Fruit fly (Drosophila melanogaster) whole organism, embryonic: Measurements from ENCODE around the gene Cyp4ac3.

Source experiments
- Atf6 ChIP-seq: fragments of 200-800 bp; sonication (Bioruptor generic); IDR thresholded peaks from 2 replicates; pipeline ENCODE4 v1.3.6; 2022; ENCODE audit warnings: missing biosample characterization, missing genetic modification characterization
- Blimp-1 ChIP-seq: fragments of 200-800 bp; sonication (Bioruptor generic); optimal IDR thresholded peaks from 3 replicates; lab custom pipeline; 2018; ENCODE audit warnings: missing biosample characterization, missing genetic modification characterization, mild to moderate bottlenecking, moderate library complexity, missing genetic modification reagents
- CG10274 ChIP-seq: fragments of 200-800 bp; sonication (Bioruptor generic); optimal IDR thresholded peaks from 3 replicates; lab custom pipeline; 2017; ENCODE audit warnings: missing biosample characterization, mild to moderate bottlenecking, missing genetic modification characterization
- CG10462 ChIP-seq: fragments of 200-800 bp; sonication (Bioruptor generic); optimal IDR thresholded peaks from 2 replicates; lab custom pipeline; 2016; ENCODE audit warnings: missing biosample characterization, missing genetic modification characterization
- CG14710 ChIP-seq: fragments of 200-800 bp; sonication (Bioruptor generic); optimal IDR thresholded peaks from 3 replicates; lab custom pipeline; 2019; ENCODE audit warnings: missing biosample characterization, mild to moderate bottlenecking, missing genetic modification characterization, moderate library complexity
- CG15479 ChIP-seq: fragments of 200-800 bp; sonication (Bioruptor generic); optimal IDR thresholded peaks from 3 replicates; lab custom pipeline; 2019; ENCODE audit warnings: missing biosample characterization, mild to moderate bottlenecking, missing genetic modification characterization, moderate library complexity
- CG15601 ChIP-seq: fragments of 200-800 bp; sonication (Bioruptor generic); optimal IDR thresholded peaks from 3 replicates; lab custom pipeline; 2019; ENCODE audit warnings: missing biosample characterization, mild to moderate bottlenecking, missing genetic modification characterization, moderate library complexity
- CG1603 ChIP-seq: fragments of 200-800 bp; sonication (Bioruptor generic); optimal IDR thresholded peaks from 2 replicates; lab custom pipeline; 2019; ENCODE audit warnings: missing biosample characterization, mild to moderate bottlenecking, missing genetic modification characterization, moderate library complexity
- CG16813 ChIP-seq: fragments of 200-800 bp; sonication (Bioruptor generic); IDR thresholded peaks from 3 replicates; pipeline ENCODE4 v1.3.6; 2022; ENCODE audit warnings: missing biosample characterization, missing genetic modification characterization; ENCODE audit not compliant: partially characterized antibody
- CG17912 ChIP-seq: fragments of 200-800 bp; sonication (Bioruptor generic); optimal IDR thresholded peaks from 2 replicates; lab custom pipeline; 2018; ENCODE audit warnings: missing biosample characterization, mild to moderate bottlenecking, missing genetic modification characterization
- CG18011 ChIP-seq: fragments of 200-800 bp; sonication (Bioruptor generic); optimal IDR thresholded peaks from 2 replicates; lab custom pipeline; 2017; ENCODE audit warnings: missing biosample characterization, missing genetic modification characterization, mild to moderate bottlenecking, moderate library complexity, missing genotype
- CG2889 ChIP-seq: fragments of 200-800 bp; sonication (Bioruptor generic); IDR thresholded peaks from 3 replicates; pipeline ENCODE4 v1.3.6; 2022; ENCODE audit warnings: missing biosample characterization, missing genetic modification characterization
- CG3065 ChIP-seq: fragments of 200-800 bp; sonication (Bioruptor generic); optimal IDR thresholded peaks from 2 replicates; lab custom pipeline; 2016; ENCODE audit warnings: missing biosample characterization, missing genetic modification characterization
- CG3407 ChIP-seq: fragments of 200-800 bp; sonication (Bioruptor generic); optimal IDR thresholded peaks from 2 replicates; lab custom pipeline; 2018; ENCODE audit warnings: missing biosample characterization, mild to moderate bottlenecking, missing genetic modification characterization
- CG34422 ChIP-seq: fragments of 200-800 bp; sonication (Bioruptor generic); IDR thresholded peaks from 3 replicates; pipeline ENCODE4 v1.3.6; 2022; ENCODE audit warnings: missing biosample characterization, missing genetic modification characterization
- CG4617 ChIP-seq: fragments of 200-800 bp; sonication (Bioruptor generic); optimal IDR thresholded peaks from 3 replicates; lab custom pipeline; 2016; ENCODE audit warnings: missing biosample characterization, missing genetic modification characterization, borderline replicate concordance
- CG6791 ChIP-seq: fragments of 200-800 bp; sonication (Bioruptor generic); IDR thresholded peaks from 3 replicates; pipeline ENCODE4 v1.3.6; 2022; ENCODE audit warnings: missing biosample characterization, missing genetic modification characterization; ENCODE audit not compliant: partially characterized antibody
- CG6813 ChIP-seq: fragments of 200-800 bp; sonication (Bioruptor generic); optimal IDR thresholded peaks from 2 replicates; lab custom pipeline; 2017; ENCODE audit warnings: missing biosample characterization, missing genetic modification characterization, mild to moderate bottlenecking, moderate library complexity, missing genetic modification reagents
- CG7786 ChIP-seq: fragments of 200-800 bp; sonication (Bioruptor generic); optimal IDR thresholded peaks from 2 replicates; lab custom pipeline; 2016; ENCODE audit warnings: missing biosample characterization, missing genetic modification characterization
- CG9215 ChIP-seq: fragments of 200-800 bp; sonication (Bioruptor generic); IDR thresholded peaks from 2 replicates; pipeline ENCODE4 v1.3.6; 2022; ENCODE audit warnings: missing biosample characterization, missing genetic modification characterization
- CG9932 ChIP-seq: fragments of 200-800 bp; sonication (Bioruptor generic); IDR thresholded peaks from 2 replicates; pipeline ENCODE4 v1.3.6; 2022; ENCODE audit warnings: missing biosample characterization, missing genetic modification characterization
- Deaf1 ChIP-seq: fragments of 200-800 bp; optimal IDR thresholded peaks from 3 replicates; lab custom pipeline; 2019; ENCODE audit warnings: missing biosample characterization, mild to moderate bottlenecking, missing genetic modification characterization, moderate library complexity
- Dll ChIP-seq: fragments of 200-800 bp; sonication (Bioruptor generic); IDR thresholded peaks from 4 replicates; pipeline ENCODE4 v1.3.6; 2022; ENCODE audit warnings: missing biosample characterization, missing genetic modification characterization; ENCODE audit not compliant: partially characterized antibody
- Ets65A ChIP-seq: fragments of 200-800 bp; sonication (Bioruptor generic); peaks from one replicate; lab custom pipeline; 2016; ENCODE audit warnings: missing biosample characterization, missing genetic modification characterization
- Ets97D ChIP-seq: fragments of 200-800 bp; sonication (Bioruptor generic); optimal IDR thresholded peaks from 3 replicates; lab custom pipeline; 2016; ENCODE audit warnings: missing biosample characterization, missing genetic modification characterization
- MTF-1 ChIP-seq: fragments of 200-800 bp; sonication (Bioruptor generic); optimal IDR thresholded peaks from 2 replicates; lab custom pipeline; 2018; ENCODE audit warnings: missing biosample characterization, mild to moderate bottlenecking, missing genetic modification characterization, borderline replicate concordance
- Mad ChIP-seq: fragments of 200-800 bp; sonication (Bioruptor generic); optimal IDR thresholded peaks from 2 replicates; lab custom pipeline; 2016; ENCODE audit warnings: missing biosample characterization, missing genetic modification characterization
- Neu2 ChIP-seq: fragments of 200-800 bp; sonication (Bioruptor generic); optimal IDR thresholded peaks from 3 replicates; lab custom pipeline; 2016; ENCODE audit warnings: missing biosample characterization, missing genetic modification characterization, borderline replicate concordance
- Ptx1 ChIP-seq: fragments of 200-800 bp; sonication (Bioruptor generic); IDR thresholded peaks from 2 replicates; pipeline ENCODE4 v1.3.6; 2022; ENCODE audit warnings: missing biosample characterization, missing genetic modification characterization
- Sin3A ChIP-seq: fragments of >200 bp; optimal IDR thresholded peaks from 2 replicates; lab custom pipeline; 2018
- Taf1 ChIP-seq: fragments of 200-800 bp; sonication (Bioruptor generic); IDR thresholded peaks from 2 replicates; pipeline ENCODE4 v1.3.6; 2022; ENCODE audit warnings: missing biosample characterization, missing genetic modification characterization
- Trl ChIP-seq, 3 experiments: fragments of >200 bp in 2 of 3; fragments of 200-800 bp in 1 of 3; sonication (Bioruptor generic) in 1 of 3; optimal IDR thresholded peaks; 2 replicates in 1 of 3; 3 replicates in 2 of 3; lab custom pipeline; 2016 to 2017; ENCODE audit warnings: missing biosample characterization in 1 of 3, missing genetic modification characterization in 1 of 3
- bowl ChIP-seq: fragments of 200-800 bp; sonication (Bioruptor generic); IDR thresholded peaks from 2 replicates; pipeline ENCODE4 v1.3.6; 2022; ENCODE audit warnings: missing biosample characterization, missing genetic modification characterization
- ci ChIP-seq: fragments of 200-800 bp; sonication (Bioruptor generic); IDR thresholded peaks from 3 replicates; pipeline ENCODE4 v1.3.6; 2022; ENCODE audit warnings: missing biosample characterization, missing genetic modification characterization
- esg ChIP-seq: fragments of 200-800 bp; sonication (Bioruptor generic); conservative IDR thresholded peaks from 2 replicates; pipeline ENCODE4 v1.3.6; 2022; ENCODE audit warnings: missing biosample characterization, missing genetic modification characterization
- fd102C ChIP-seq: fragments of 200-800 bp; sonication (Bioruptor generic); optimal IDR thresholded peaks from 2 replicates; lab custom pipeline; 2018; ENCODE audit warnings: missing biosample characterization, mild to moderate bottlenecking, missing genetic modification characterization, moderate library complexity
- fd96Cb ChIP-seq: fragments of 200-800 bp; sonication (Bioruptor generic); optimal IDR thresholded peaks from 2 replicates; lab custom pipeline; 2018; ENCODE audit warnings: missing biosample characterization, mild to moderate bottlenecking, missing genetic modification characterization, moderate library complexity
- fru ChIP-seq: fragments of >200 bp; optimal IDR thresholded peaks from 2 replicates; lab custom pipeline; 2017
- fu2 ChIP-seq: fragments of 200-800 bp; sonication (Bioruptor generic); optimal IDR thresholded peaks from 2 replicates; lab custom pipeline; 2016; ENCODE audit warnings: missing biosample characterization, missing genetic modification characterization
- gsb ChIP-seq: fragments of 200-800 bp; sonication (Bioruptor generic); IDR thresholded peaks from 2 replicates; pipeline ENCODE4 v1.3.6; 2022; ENCODE audit warnings: missing biosample characterization, missing genetic modification characterization
- gt ChIP-seq: fragments of 200-800 bp; sonication (Bioruptor generic); IDR thresholded peaks from 2 replicates; pipeline ENCODE4 v1.3.6; 2022; ENCODE audit warnings: missing biosample characterization, missing genetic modification characterization
- mirr ChIP-seq: fragments of 200-800 bp; sonication (Bioruptor generic); optimal IDR thresholded peaks from 3 replicates; lab custom pipeline; 2018; ENCODE audit warnings: missing biosample characterization, mild to moderate bottlenecking, missing genetic modification characterization
- otp ChIP-seq: fragments of 200-800 bp; sonication (Bioruptor generic); IDR thresholded peaks from 3 replicates; pipeline ENCODE4, ENCODE4 v1.3.6; 2022; ENCODE audit warnings: missing biosample characterization, missing genetic modification characterization
- prd ChIP-seq, 3 experiments: fragments of >200 bp in 2 of 3; fragments of 200-800 bp in 1 of 3; sonication (Bioruptor generic) in 1 of 3; optimal IDR thresholded peaks in 2 of 3; IDR thresholded peaks in 1 of 3; 2 replicates in 2 of 3; 3 replicates in 1 of 3; pipeline versions ENCODE4 v1.3.6 to Lab custom; 2017 to 2022; ENCODE audit warnings: missing biosample characterization in 1 of 3, missing genetic modification characterization in 1 of 3
- repo ChIP-seq: fragments of 200-800 bp; sonication (Bioruptor generic); optimal IDR thresholded peaks from 2 replicates; lab custom pipeline; 2016; ENCODE audit warnings: missing biosample characterization, missing genetic modification characterization
- run ChIP-seq: fragments of 200-800 bp; sonication (Bioruptor generic); optimal IDR thresholded peaks from 3 replicates; lab custom pipeline; 2018; ENCODE audit warnings: missing biosample characterization, mild to moderate bottlenecking, missing genetic modification characterization
- seq ChIP-seq: fragments of 200-800 bp; sonication (Bioruptor generic); IDR thresholded peaks from 2 replicates; pipeline ENCODE4 v1.3.6; 2022; ENCODE audit warnings: missing biosample characterization, missing genetic modification characterization
- sug ChIP-seq: fragments of 200-800 bp; optimal IDR thresholded peaks from 2 replicates; lab custom pipeline; 2019; ENCODE audit warnings: missing biosample characterization, mild to moderate bottlenecking, missing genetic modification characterization, moderate library complexity
- zen2 ChIP-seq: fragments of 200-800 bp; sonication (Bioruptor generic); IDR thresholded peaks from 3 replicates; pipeline ENCODE4 v1.3.6; 2022; ENCODE audit warnings: missing biosample characterization, missing genetic modification characterization; ENCODE audit not compliant: partially characterized antibody

Cyp4ac3 gene

DNA sequence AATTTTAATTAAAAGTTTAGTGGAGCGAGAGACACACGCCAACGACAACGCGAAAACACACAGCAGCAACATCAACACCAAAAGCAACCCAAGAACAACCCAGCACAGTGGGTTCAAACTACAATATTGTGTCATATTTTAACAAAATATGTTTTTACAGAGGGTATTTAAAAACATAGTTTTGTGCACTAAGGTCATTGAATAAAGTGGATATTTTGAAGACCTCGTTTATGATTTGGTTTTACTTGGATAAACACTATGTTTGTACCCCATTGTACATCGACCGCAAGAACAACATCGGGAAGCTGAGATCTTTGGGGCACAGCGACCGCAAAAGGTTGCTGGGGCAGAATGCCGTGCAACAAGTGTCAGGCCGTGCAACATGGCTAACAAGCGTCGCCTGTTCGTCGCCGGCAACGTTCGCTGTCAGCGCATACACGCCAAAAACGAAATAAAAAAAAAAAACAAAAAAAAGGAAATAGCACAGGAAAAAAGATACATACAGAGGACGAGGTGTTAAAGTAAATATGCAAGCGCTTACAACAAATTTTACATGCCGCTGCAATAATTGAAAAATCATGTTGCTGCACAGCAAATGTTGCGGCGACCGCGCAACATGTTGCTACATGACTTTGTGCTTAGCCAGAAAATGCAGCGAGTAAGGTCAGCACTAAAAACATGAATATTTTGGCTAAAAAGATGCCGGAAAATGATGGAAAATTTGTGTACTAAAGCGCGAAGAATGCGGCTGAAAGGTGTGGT, 6.9 kb upstream of the Cyp4ac3 start (continued):
- TF ChIP-seq CG9215 (GFP tag; lab: Robert Waterston, UW) (no peak), CG14710 (tag; lab: Kevin White, UChicago) (peak; percentile 49), CG34422 (GFP tag; lab: Robert Waterston, UW) (no peak), Trl (optimal IDR thresholded peaks at IDR 0.05; lab: Kevin White, UChicago) (no peak), Trl (GFP tag; optimal IDR thresholded peaks at IDR 0.05; lab: Kevin White, UChicago) (peak; percentile 13), CG4617 (GFP tag; lab: Kevin White, UChicago) (no peak), CG3065 (no peak), mirr (GFP tag; lab: Kevin White, UChicago) (no peak), Ets65A (GFP tag; lab: Kevin White, UChicago) (no peak), gt (GFP tag; lab: Robert Waterston, UW) (no peak), CG10274 (no peak), Neu2 (GFP tag; lab: Kevin White, UChicago) (no peak), otp (GFP tag; lab: Robert Waterston, UW) (peak; percentile 60; the same call in 1 of the 3 replicates), bowl (no peak), zen2 (GFP tag; lab: Robert Waterston, UW) (no peak), CG9932 (GFP tag; lab: Robert Waterston, UW) (no peak), Sin3A (lab: Kevin White, UChicago) (no peak), Deaf1 (no peak), fru (lab: Kevin White, UChicago) (no peak), Dll (GFP tag; lab: Robert Waterston, UW) (0 out of 4 replicates have a peak, but pooled peaks have one; percentile 20), esg (GFP tag; lab: Robert Waterston, UW) (no peak), CG10462 (GFP tag; lab: Kevin White, UChicago) (no peak), gsb (GFP tag; lab: Robert Waterston, UW) (no peak; the same call in 1 of the 2 replicates), CG18011 (GFP tag; lab: Kevin White, UChicago) (no peak), CG2889 (GFP tag; lab: Robert Waterston, UW) (no peak), Atf6 (no peak), MTF-1 (GFP tag; lab: Kevin White, UChicago) (no peak), Blimp-1 (GFP tag; lab: Kevin White, UChicago) (peak; percentile 59), fd102C (GFP tag; lab: Kevin White, UChicago) (no peak), seq (GFP tag; lab: Robert Waterston, UW) (no peak), sug (tag; lab: Kevin White, UChicago) (no peak), CG17912 (no peak), Ets97D (GFP tag; lab: Kevin White, UChicago) (no peak), fd96Cb (tag; lab: Kevin White, UChicago) (peak; percentile 16), CG15601 (tag; lab: Kevin White, UChicago) (peak; percentile 27), CG15479 (GFP tag; lab: Kevin White, UChicago) (no peak), Taf1 (no peak), CG1603 (peak; percentile 56), CG3407 (GFP tag; lab: Kevin White, UChicago) (no peak), ci (GFP tag; lab: Robert Waterston, UW) (peak; percentile 71; the same call in 1 of the 3 replicates), CG6813 (peak; percentile 33), CG6791 (GFP tag; lab: Robert Waterston, UW) (no peak), prd (optimal IDR thresholded peaks at IDR 0.05; lab: Kevin White, UChicago) (no peak), prd (GFP tag; IDR thresholded peaks at IDR 0.05; lab: Robert Waterston, UW) (no peak), run (tag; lab: Kevin White, UChicago) (no peak), CG16813 (GFP tag; lab: Robert Waterston, UW) (no peak), Mad (GFP tag; lab: Kevin White, UChicago) (peak; percentile 11), Ptx1 (GFP tag; lab: Robert Waterston, UW) (peak; percentile 50), fu2 (GFP tag; lab: Kevin White, UChicago) (no peak), CG7786 (GFP tag; lab: Kevin White, UChicago) (no peak), repo (no peak)
